Worm (Caenorhabditis elegans) whole organism, late embryonic: ENCODE results near the gene F10E7.5.

Source experiments
- F13H6.1 ChIP-seq: sonication (generic microtip); optimal IDR thresholded peaks from 2 replicates; lab custom pipeline; 2016; ENCODE audit warnings: missing genetic modification characterization, missing compliant biosample characterization
- ama-1 ChIP-seq: fragments of 150-350 bp; optimal IDR thresholded peaks from 2 replicates; lab custom pipeline; 2014
- ceh-22 ChIP-seq: sonication (generic microtip); optimal IDR thresholded peaks from 2 replicates; lab custom pipeline; 2017; ENCODE audit warnings: missing biosample characterization, missing genetic modification characterization
- ceh-24 ChIP-seq: sonication (generic microtip); optimal IDR thresholded peaks from 2 replicates; lab custom pipeline; 2016; ENCODE audit warnings: mild to moderate bottlenecking, missing genetic modification characterization, missing compliant biosample characterization
- ceh-45 ChIP-seq: fragments of 200-800 bp; sonication (Bioruptor generic); IDR thresholded peaks from 2 replicates; pipeline ENCODE4 v1.3.6; 2022; ENCODE audit warnings: missing genetic modification reagents, missing genetic modification characterization, missing compliant biosample characterization
- dmd-4 ChIP-seq: sonication (generic microtip); optimal IDR thresholded peaks from 2 replicates; lab custom pipeline; 2016; ENCODE audit warnings: borderline replicate concordance, missing genetic modification characterization, missing compliant biosample characterization
- fkh-10 ChIP-seq: fragments of 150-350 bp; optimal IDR thresholded peaks from 2 replicates; lab custom pipeline; 2014; ENCODE audit warnings: missing biosample characterization, missing genetic modification reagents, missing genetic modification characterization
- hlh-30 ChIP-seq: sonication (generic microtip); optimal IDR thresholded peaks from 2 replicates; lab custom pipeline; 2017; ENCODE audit warnings: antibody characterized with exemption, missing genetic modification characterization, missing compliant biosample characterization; ENCODE audit not compliant: insufficient read depth
- nhr-232 ChIP-seq: sonication (generic microtip); optimal IDR thresholded peaks from 2 replicates; lab custom pipeline; 2016; ENCODE audit warnings: missing genetic modification characterization, missing compliant biosample characterization
- pag-3 ChIP-seq: sonication (generic microtip); optimal IDR thresholded peaks from 2 replicates; lab custom pipeline; 2016; ENCODE audit warnings: missing compliant biosample characterization, missing genetic modification characterization, borderline replicate concordance
- ref-2 ChIP-seq: sonication (generic microtip); optimal IDR thresholded peaks from 2 replicates; lab custom pipeline; 2016; ENCODE audit warnings: missing genetic modification characterization, missing compliant biosample characterization
- rnt-1 ChIP-seq: sonication (generic microtip); optimal IDR thresholded peaks from 2 replicates; lab custom pipeline; 2016; ENCODE audit warnings: missing genetic modification characterization, missing compliant biosample characterization
- unc-55 ChIP-seq: sonication (generic microtip); optimal IDR thresholded peaks from 2 replicates; lab custom pipeline; 2017; ENCODE audit warnings: missing biosample characterization, missing genetic modification reagents, missing genetic modification characterization
- ztf-16 ChIP-seq: sonication (generic microtip); optimal IDR thresholded peaks from 2 replicates; lab custom pipeline; 2017; ENCODE audit warnings: missing genetic modification characterization, missing compliant biosample characterization

- no peak for TF ChIP-seq dmd-4 (tag; lab: Kevin White, UChicago)
- no peak for TF ChIP-seq ama-1 (lab: Kevin White, UChicago)
- TF ChIP-seq ceh-22 (tag; lab: Kevin White, UChicago), result no peak
- no peak for TF ChIP-seq ztf-16 (tag; lab: Kevin White, UChicago)
- TF ChIP-seq ref-2, result no peak
- no peak for TF ChIP-seq pag-3 (tag; lab: Kevin White, UChicago)
- no peak for TF ChIP-seq F13H6.1 (tag; lab: Kevin White, UChicago)
- TF ChIP-seq unc-55 (GFP tag; lab: Kevin White, UChicago), result no peak
- no peak for TF ChIP-seq nhr-232 (tag; lab: Kevin White, UChicago)
- no peak for TF ChIP-seq rnt-1
- TF ChIP-seq ceh-24 (tag; lab: Kevin White, UChicago), result no peak
- no peak for TF ChIP-seq fkh-10
- no peak for TF ChIP-seq ceh-45 (GFP tag; lab: Robert Waterston, UW)
- TF ChIP-seq hlh-30, result no peak
Measured at ce11 chrII:7102288-7102687, 9.5 kb upstream of the F10E7.5 start.
